Worm (Caenorhabditis elegans) whole organism, L4 larva: ENCODE results near the gene gpd-2.

Experiments used
- Y105C5A.15 ChIP-seq: fragments of 200-800 bp; sonication (Bioruptor generic); IDR thresholded peaks from 2 replicates; pipeline ENCODE4 v1.3.6; 2022; ENCODE audit warnings: missing genetic modification characterization, missing compliant biosample characterization
- fkh-10 ChIP-seq: fragments of 150-350 bp; optimal IDR thresholded peaks from 2 replicates; lab custom pipeline; 2014; ENCODE audit warnings: missing biosample characterization, missing genetic modification reagents, missing genetic modification characterization
- mep-1 ChIP-seq: fragments of 150-350 bp; sonication (generic microtip); optimal IDR thresholded peaks from 3 replicates; lab custom pipeline; 2014; ENCODE audit warnings: missing biosample characterization, missing genetic modification characterization
- nhr-237 ChIP-seq: sonication (generic microtip); optimal IDR thresholded peaks from 2 replicates; lab custom pipeline; 2017; ENCODE audit warnings: missing biosample characterization, missing genetic modification characterization

ce11 chrX:3116033-3116876, 1.8 kb upstream of the gpd-2 start, which contains the start of gene mai-1:
- peak; percentile 42 for TF ChIP-seq fkh-10
- TF ChIP-seq nhr-237 (tag; lab: Kevin White, UChicago), result no peak
- peak; percentile 15 for TF ChIP-seq mep-1
- TF ChIP-seq Y105C5A.15 (GFP tag; lab: Robert Waterston, UW), result no peak
